Fruit fly (Drosophila melanogaster): Measurements from ENCODE around the gene GMF.

GMF gene

DNA sequence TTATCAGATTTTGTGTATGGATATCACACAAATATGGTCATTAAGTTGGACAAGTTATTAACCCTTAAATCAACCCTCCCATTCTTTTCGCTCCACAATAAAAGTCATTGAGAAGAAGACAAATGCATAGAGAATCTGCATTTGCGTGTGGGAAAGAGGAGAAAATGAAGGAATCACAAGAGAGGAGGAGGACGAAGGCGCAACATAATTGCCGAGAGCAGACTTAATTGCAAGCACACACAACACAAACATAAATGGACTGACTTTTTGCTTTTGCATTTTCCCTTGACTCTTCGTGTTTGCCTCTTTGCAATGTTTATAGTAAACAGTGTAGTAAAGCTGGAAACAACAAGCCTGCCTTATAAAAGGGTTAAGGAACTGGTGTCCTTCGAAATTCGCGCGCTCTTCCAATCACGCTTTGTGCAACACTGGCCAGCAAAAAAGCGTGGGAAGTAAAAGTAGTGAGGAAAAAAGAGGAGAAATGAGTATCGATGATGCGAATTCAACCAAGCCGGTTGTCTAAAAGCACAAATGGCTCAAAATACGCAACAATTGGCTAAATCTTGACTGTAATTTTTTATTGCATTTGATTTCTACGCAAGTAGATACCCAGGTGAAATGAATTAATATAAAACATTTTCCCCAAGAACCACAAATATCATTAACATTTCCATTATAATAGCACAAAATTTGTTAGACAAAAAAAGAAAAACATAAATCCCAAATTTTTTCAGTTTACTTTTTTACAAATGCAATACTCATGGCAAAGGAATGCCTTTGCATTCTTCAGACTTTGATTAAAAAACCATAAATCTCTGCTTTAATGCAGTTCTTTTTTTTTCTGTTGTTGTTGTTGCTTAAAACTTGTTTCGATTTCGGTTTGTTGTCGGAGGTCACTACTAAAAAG, 35.3 kb downstream of the GMF start:
- TF ChIP-seq CG6792 (GFP tag; optimal IDR thresholded peaks at IDR 0.05) (peak; percentile 13), spab (GFP tag; optimal IDR thresholded peaks at IDR 0.05) (peak; percentile 17), Gug (GFP tag; IDR thresholded peaks at IDR 0.05) (no peak), CG32006 (GFP tag; optimal IDR thresholded peaks at IDR 0.05) (no peak), Smox (GFP tag; optimal IDR thresholded peaks at IDR 0.05) (no peak), CG8319 (GFP tag; optimal IDR thresholded peaks at IDR 0.05) (no peak), Sox14 (GFP tag; optimal IDR thresholded peaks at IDR 0.05) (peak; percentile 0), CG3919 (GFP tag; optimal IDR thresholded peaks at IDR 0.05) (peak; percentile 5), Eip78C (GFP tag) (peak; percentile 76), CG11762 (GFP tag; optimal IDR thresholded peaks at IDR 0.05; ENCODE audit: insufficient read depth) (peak; percentile 22), Hr39 (GFP tag; optimal IDR thresholded peaks at IDR 0.05) (no peak), CG31627 (GFP tag; optimal IDR thresholded peaks at IDR 0.05) (no peak), fd59A (GFP tag; optimal IDR thresholded peaks at IDR 0.05) (peak; percentile 42), CG10669 (GFP tag; optimal IDR thresholded peaks at IDR 0.05) (peak; percentile 41), OdsH (GFP tag; optimal IDR thresholded peaks at IDR 0.05) (peak; percentile 44), Ets21C (GFP tag; optimal IDR thresholded peaks at IDR 0.05) (no peak), CG10631 (GFP tag; optimal IDR thresholded peaks at IDR 0.05) (peak; percentile 52), ss (GFP tag; optimal IDR thresholded peaks at IDR 0.05) (peak; percentile 28 to 77), acj6 (GFP tag; optimal IDR thresholded peaks at IDR 0.05) (peak; percentile 18), esn (GFP tag; optimal IDR thresholded peaks at IDR 0.05) (no peak), Hr4 (GFP tag; optimal IDR thresholded peaks at IDR 0.05) (peak; percentile 32), CG34406 (GFP tag; optimal IDR thresholded peaks at IDR 0.05) (no peak), Eip75B (GFP tag; optimal IDR thresholded peaks at IDR 0.05) (peak; percentile 54), lz (GFP tag; optimal IDR thresholded peaks at IDR 0.05) (no peak), dsx (GFP tag; optimal IDR thresholded peaks at IDR 0.05; ENCODE audit: poor library complexity, severe bottlenecking) (peak; percentile 98), Ets96B (tag; optimal IDR thresholded peaks at IDR 0.05) (peak; percentile 33), topi (GFP tag; optimal IDR thresholded peaks at IDR 0.05) (peak; percentile 15), Sox15 (GFP tag; optimal IDR thresholded peaks at IDR 0.05) (no peak), CG6808 (GFP tag; optimal IDR thresholded peaks at IDR 0.05) (peak; percentile 31), achi (GFP tag; optimal IDR thresholded peaks at IDR 0.05) (peak; percentile 31), fd85E (GFP tag; optimal IDR thresholded peaks at IDR 0.05) (no peak), CG3032 (tag; optimal IDR thresholded peaks at IDR 0.05) (peak; percentile 55)

DNA sequence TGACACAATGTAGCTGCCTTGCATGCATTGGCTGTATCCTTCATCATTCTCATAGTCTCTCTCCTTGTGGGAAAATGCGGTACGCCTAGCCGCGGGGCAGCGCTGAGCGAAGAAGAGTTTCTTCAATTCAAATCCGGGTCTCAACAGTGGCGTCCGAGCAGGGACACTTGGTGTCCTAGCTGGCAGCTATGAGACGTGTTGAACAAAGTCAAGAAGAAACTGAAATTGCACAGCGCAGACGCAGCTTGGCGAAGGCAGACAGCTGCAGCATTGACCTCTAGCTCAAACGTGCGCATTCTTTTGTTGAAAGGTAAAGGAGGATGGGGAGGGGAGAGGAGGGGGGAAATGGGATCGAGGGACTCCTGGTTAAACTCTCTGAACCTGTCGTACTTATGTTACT, 39.0 kb downstream of the GMF start:
- TF ChIP-seq Sox102F (GFP tag; optimal IDR thresholded peaks at IDR 0.05) (no peak), CG7368 (GFP tag; optimal IDR thresholded peaks at IDR 0.05) (no peak), CG6808 (GFP tag; optimal IDR thresholded peaks at IDR 0.05) (no peak), fd59A (GFP tag; optimal IDR thresholded peaks at IDR 0.05) (no peak), CG32006 (GFP tag; optimal IDR thresholded peaks at IDR 0.05) (no peak), CG15336 (GFP tag; IDR thresholded peaks at IDR 0.05) (no peak), lz (GFP tag; optimal IDR thresholded peaks at IDR 0.05) (no peak), Hr38 (GFP tag; optimal IDR thresholded peaks at IDR 0.05) (no peak), fd85E (GFP tag; optimal IDR thresholded peaks at IDR 0.05) (no peak), net (GFP tag; optimal IDR thresholded peaks at IDR 0.05) (no peak), CG1621 (tag; optimal IDR thresholded peaks at IDR 0.05) (no peak), Met (GFP tag; optimal IDR thresholded peaks at IDR 0.05) (no peak), acj6 (GFP tag; optimal IDR thresholded peaks at IDR 0.05) (no peak), topi (GFP tag; optimal IDR thresholded peaks at IDR 0.05) (no peak), Blimp-1 (GFP tag; optimal IDR thresholded peaks at IDR 0.05) (no peak), CG31627 (GFP tag; optimal IDR thresholded peaks at IDR 0.05) (no peak)

Data from whole organism, prepupa.